Worm (Caenorhabditis elegans) whole organism, late embryonic: ENCODE measurements around the gene ttr-35.
A peak's percentile ranks its signal among the peaks of the same experiment; 100 is the strongest.

Experiments used
- F13H6.1 ChIP-seq: sonication (generic microtip); optimal IDR thresholded peaks from 2 replicates; lab custom pipeline; 2016; ENCODE audit warnings: missing genetic modification characterization, missing compliant biosample characterization
- T23F11.4 ChIP-seq: fragments of 200-800 bp; sonication (Bioruptor generic); optimal IDR thresholded peaks from 2 replicates; lab custom pipeline; 2018; ENCODE audit warnings: mild to moderate bottlenecking, missing genetic modification characterization, missing compliant biosample characterization
- ahr-1 ChIP-seq: sonication (generic microtip); optimal IDR thresholded peaks from 2 replicates; lab custom pipeline; 2016; ENCODE audit warnings: missing genetic modification characterization, missing compliant biosample characterization
- ceh-19 ChIP-seq: fragments of 200-800 bp; sonication (Bioruptor generic); optimal IDR thresholded peaks from 2 replicates; lab custom pipeline; 2018; ENCODE audit warnings: mild to moderate bottlenecking, missing genetic modification characterization, missing compliant biosample characterization
- ceh-2 ChIP-seq: sonication (generic microtip); optimal IDR thresholded peaks from 2 replicates; lab custom pipeline; 2016; ENCODE audit warnings: missing genotype, missing genetic modification characterization, missing compliant biosample characterization
- ceh-22 ChIP-seq: sonication (generic microtip); optimal IDR thresholded peaks from 2 replicates; lab custom pipeline; 2017; ENCODE audit warnings: missing biosample characterization, missing genetic modification characterization
- ceh-34 ChIP-seq: sonication (generic microtip); optimal IDR thresholded peaks from 2 replicates; lab custom pipeline; 2016; ENCODE audit warnings: mild to moderate bottlenecking, missing genetic modification characterization, missing compliant biosample characterization
- ceh-45 ChIP-seq: fragments of 200-800 bp; sonication (Bioruptor generic); IDR thresholded peaks from 2 replicates; pipeline ENCODE4 v1.3.6; 2022; ENCODE audit warnings: missing genetic modification reagents, missing genetic modification characterization, missing compliant biosample characterization
- ceh-48 ChIP-seq: sonication (generic microtip); optimal IDR thresholded peaks from 2 replicates; lab custom pipeline; 2016; ENCODE audit warnings: missing genetic modification characterization, inconsistent platforms, missing compliant biosample characterization
- ceh-9 ChIP-seq: sonication (generic microtip); optimal IDR thresholded peaks from 2 replicates; lab custom pipeline; 2016; ENCODE audit warnings: mild to moderate bottlenecking, missing genetic modification characterization, inconsistent platforms, missing compliant biosample characterization
- che-1 ChIP-seq: sonication (generic microtip); optimal IDR thresholded peaks from 2 replicates; lab custom pipeline; 2016; ENCODE audit warnings: mild to moderate bottlenecking, missing genetic modification characterization, missing compliant biosample characterization
- dve-1 ChIP-seq: sonication (generic microtip); optimal IDR thresholded peaks from 2 replicates; lab custom pipeline; 2017; ENCODE audit warnings: antibody characterized with exemption, mild to moderate bottlenecking, missing genetic modification characterization, missing compliant biosample characterization
- elt-2 ChIP-seq: sonication (generic microtip); optimal IDR thresholded peaks from 2 replicates; lab custom pipeline; 2016; ENCODE audit warnings: missing genetic modification reagents, missing genetic modification characterization, missing compliant biosample characterization
- ets-4 ChIP-seq: sonication (generic microtip); optimal IDR thresholded peaks from 2 replicates; lab custom pipeline; 2016; ENCODE audit warnings: missing genetic modification characterization, missing compliant biosample characterization
- fkh-10 ChIP-seq: fragments of 150-350 bp; optimal IDR thresholded peaks from 2 replicates; lab custom pipeline; 2014; ENCODE audit warnings: missing biosample characterization, missing genetic modification reagents, missing genetic modification characterization
- fkh-6 ChIP-seq: sonication (generic microtip); optimal IDR thresholded peaks from 2 replicates; lab custom pipeline; 2016; ENCODE audit warnings: missing genetic modification characterization, missing compliant biosample characterization
- gmeb-2 ChIP-seq: sonication (generic microtip); optimal IDR thresholded peaks from 2 replicates; lab custom pipeline; 2016; ENCODE audit warnings: missing genetic modification characterization, inconsistent platforms, missing compliant biosample characterization
- hlh-13 ChIP-seq: fragments of 200-800 bp; sonication (Bioruptor generic); optimal IDR thresholded peaks from 2 replicates; lab custom pipeline; 2018; ENCODE audit warnings: mild to moderate bottlenecking, missing genetic modification characterization, missing compliant biosample characterization
- hlh-15 ChIP-seq: sonication (generic microtip); optimal IDR thresholded peaks from 2 replicates; lab custom pipeline; 2016; ENCODE audit warnings: missing genetic modification characterization, missing compliant biosample characterization
- hlh-30 ChIP-seq: sonication (generic microtip); optimal IDR thresholded peaks from 2 replicates; lab custom pipeline; 2017; ENCODE audit warnings: antibody characterized with exemption, missing genetic modification characterization, missing compliant biosample characterization; ENCODE audit not compliant: insufficient read depth
- hlh-6 ChIP-seq: sonication (generic microtip); optimal IDR thresholded peaks from 2 replicates; lab custom pipeline; 2016; ENCODE audit warnings: missing genotype, missing genetic modification characterization, missing compliant biosample characterization
- nfya-1 ChIP-seq: sonication (generic microtip); optimal IDR thresholded peaks from 2 replicates; lab custom pipeline; 2017; ENCODE audit warnings: missing genetic modification characterization, mild to moderate bottlenecking, missing compliant biosample characterization, antibody characterized with exemption, moderate library complexity
- nhr-232 ChIP-seq: sonication (generic microtip); optimal IDR thresholded peaks from 2 replicates; lab custom pipeline; 2016; ENCODE audit warnings: missing genetic modification characterization, missing compliant biosample characterization
- npax-4 ChIP-seq: sonication (generic microtip); optimal IDR thresholded peaks from 2 replicates; lab custom pipeline; 2016; ENCODE audit warnings: missing genetic modification characterization, missing compliant biosample characterization
- pag-3 ChIP-seq: sonication (generic microtip); optimal IDR thresholded peaks from 2 replicates; lab custom pipeline; 2016; ENCODE audit warnings: missing compliant biosample characterization, missing genetic modification characterization, borderline replicate concordance
- pat-9 ChIP-seq: fragments of 200-800 bp; sonication (Bioruptor generic); optimal IDR thresholded peaks from 2 replicates; lab custom pipeline; 2018; ENCODE audit warnings: mild to moderate bottlenecking, missing genetic modification characterization, moderate library complexity, missing compliant biosample characterization
- pha-2 ChIP-seq: sonication (generic microtip); optimal IDR thresholded peaks from 2 replicates; lab custom pipeline; 2017; ENCODE audit warnings: mild to moderate bottlenecking, missing genetic modification characterization, missing compliant biosample characterization
- pha-4 ChIP-seq: fragments of 150-350 bp; optimal IDR thresholded peaks from 2 replicates; lab custom pipeline; 2018; ENCODE audit warnings: missing biosample characterization, missing genetic modification reagents, missing genetic modification characterization
- pqm-1 ChIP-seq: sonication (generic microtip); optimal IDR thresholded peaks from 2 replicates; lab custom pipeline; 2016; ENCODE audit warnings: missing genetic modification characterization, missing compliant biosample characterization
- pros-1 ChIP-seq: fragments of 150-350 bp; optimal IDR thresholded peaks from 2 replicates; lab custom pipeline; 2014; ENCODE audit warnings: missing biosample characterization, missing genetic modification reagents, missing genetic modification characterization
- ref-2 ChIP-seq: sonication (generic microtip); optimal IDR thresholded peaks from 2 replicates; lab custom pipeline; 2016; ENCODE audit warnings: missing genetic modification characterization, missing compliant biosample characterization
- sox-4 ChIP-seq: sonication (generic microtip); optimal IDR thresholded peaks from 2 replicates; lab custom pipeline; 2017; ENCODE audit warnings: mild to moderate bottlenecking, missing genetic modification characterization, inconsistent platforms, missing compliant biosample characterization
- tbx-2 ChIP-seq: sonication (generic microtip); optimal IDR thresholded peaks from 2 replicates; lab custom pipeline; 2016; ENCODE audit warnings: missing genetic modification characterization, missing compliant biosample characterization
- tbx-7 ChIP-seq: sonication (generic microtip); optimal IDR thresholded peaks from 2 replicates; lab custom pipeline; 2016; ENCODE audit warnings: missing genotype, missing genetic modification characterization, missing compliant biosample characterization
- ttx-3 ChIP-seq: sonication (generic microtip); optimal IDR thresholded peaks from 2 replicates; lab custom pipeline; 2016; ENCODE audit warnings: missing genetic modification reagents, missing genetic modification characterization, missing compliant biosample characterization
- unc-42 ChIP-seq: sonication (generic microtip); optimal IDR thresholded peaks from 2 replicates; lab custom pipeline; 2016; ENCODE audit warnings: missing genotype, missing genetic modification characterization, missing compliant biosample characterization
- zip-5 ChIP-seq: sonication (generic microtip); optimal IDR thresholded peaks from 2 replicates; lab custom pipeline; 2016; ENCODE audit warnings: missing genetic modification characterization, missing compliant biosample characterization

Gene ttr-35

ce11 chrX:6510627-6511026, 1.5 kb upstream of the ttr-35 start, which contains the start of gene ttr-36:
TSS of gene ttr-36 (plus strand) at chrX:6510927.
- TF ChIP-seq pat-9 (tag; lab: Kevin White, UChicago) (no peak), pros-1 (tag; lab: Kevin White, UChicago) (no peak), ceh-9 (tag; lab: Kevin White, UChicago) (no peak), F13H6.1 (tag; lab: Kevin White, UChicago) (no peak), che-1 (tag; lab: Kevin White, UChicago) (no peak), hlh-30 (tag; lab: Kevin White, UChicago) (no peak), ttx-3 (tag; lab: Kevin White, UChicago) (no peak), hlh-6 (tag; lab: Kevin White, UChicago) (no peak), npax-4 (tag; lab: Kevin White, UChicago) (no peak), nhr-232 (no peak), ceh-48 (tag; lab: Kevin White, UChicago) (no peak), fkh-6 (tag; lab: Kevin White, UChicago) (no peak), unc-42 (tag; lab: Kevin White, UChicago) (no peak), dve-1 (no peak), pha-4 (no peak), pag-3 (tag; lab: Kevin White, UChicago) (no peak), gmeb-2 (tag; lab: Kevin White, UChicago) (no peak), fkh-10 (GFP tag; lab: Kevin White, UChicago) (no peak), pha-2 (tag; lab: Kevin White, UChicago) (no peak)

DNA sequence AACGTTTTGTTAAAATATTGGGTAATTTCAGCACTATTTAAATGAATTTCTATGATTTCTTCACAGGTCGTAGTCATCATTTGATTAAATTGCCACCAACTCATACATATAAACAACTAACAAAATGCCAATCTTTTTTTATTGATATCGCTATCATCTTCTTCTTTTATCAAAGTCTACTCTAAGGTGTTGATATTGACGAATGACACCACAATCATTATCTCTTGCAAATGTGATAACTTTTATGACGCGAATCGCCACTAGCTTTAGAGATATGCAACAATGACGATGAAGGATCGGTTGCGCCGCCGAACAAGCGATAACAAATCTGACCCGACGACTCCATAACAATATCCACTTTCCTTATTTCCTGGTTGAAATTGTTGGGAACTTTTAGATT, 2.4 kb downstream of the ttr-35 start:
- TF ChIP-seq ahr-1 (tag; lab: Kevin White, UChicago) (no peak), elt-2 (tag; lab: Kevin White, UChicago) (peak; percentile 92)
- TF ChIP-seq, all 69 proteins: peak for 1

DNA sequence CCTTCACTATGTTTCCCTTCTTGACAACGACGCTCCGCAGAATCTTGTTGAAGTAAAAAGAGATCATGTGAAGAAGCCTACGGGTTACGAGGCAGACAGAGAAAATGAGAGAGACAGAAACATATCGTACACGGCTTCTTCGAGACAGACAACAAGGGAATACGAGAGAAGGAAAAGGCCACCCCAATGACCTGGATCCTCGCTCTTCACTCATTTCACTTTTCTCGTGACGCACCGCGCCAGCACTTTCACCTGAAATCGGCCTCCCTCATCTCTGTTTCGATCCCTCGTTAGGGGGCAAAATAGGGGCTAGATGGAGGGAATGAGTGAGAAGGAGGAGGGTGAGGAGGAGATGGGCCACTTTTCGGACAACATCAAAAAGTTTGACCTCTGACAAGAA, 3.2 kb downstream of the ttr-35 start:
- no peak for TF ChIP-seq ref-2 (tag; lab: Kevin White, UChicago)
- peak; percentile 1 for TF ChIP-seq hlh-30 (tag; lab: Kevin White, UChicago)
- no peak for TF ChIP-seq T23F11.4 (GFP tag; lab: Kevin White, UChicago)
- TF ChIP-seq ceh-22 (tag; lab: Kevin White, UChicago) = no peak

DNA sequence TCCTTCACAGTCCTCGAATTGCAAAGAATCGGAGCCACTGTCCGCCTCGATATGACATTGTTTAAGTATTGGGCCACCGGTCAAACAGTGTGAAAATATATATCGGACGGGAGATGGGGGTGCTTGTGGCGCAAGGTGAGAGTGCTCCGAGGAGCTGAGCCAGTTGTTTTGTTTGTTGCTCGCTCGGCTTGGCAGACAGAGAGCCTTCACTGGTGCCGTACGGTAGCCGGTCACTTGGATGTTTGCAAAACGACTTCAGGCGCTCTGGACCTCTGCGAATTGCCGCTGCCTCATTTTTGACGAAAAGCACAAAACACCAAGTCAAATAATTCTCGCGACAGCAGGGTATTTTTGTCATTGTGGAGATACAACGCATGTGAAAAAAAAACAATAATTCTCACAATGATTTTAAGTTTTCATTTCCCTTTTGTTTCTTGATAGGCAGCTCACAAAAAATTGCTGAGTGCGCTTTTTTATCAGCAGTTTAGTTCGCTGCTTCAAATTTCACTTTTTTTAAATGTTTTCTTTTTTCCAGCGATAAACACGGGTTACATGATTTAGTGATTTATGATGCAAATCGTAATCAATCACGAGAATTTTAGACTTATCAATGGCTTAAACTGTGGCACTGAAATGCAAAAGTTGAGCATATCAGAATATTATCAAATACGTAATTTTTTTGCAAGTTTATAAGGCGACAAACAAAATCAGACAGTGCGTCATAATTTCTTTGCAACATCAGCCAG, 5.1 kb downstream of the ttr-35 start:
- TF ChIP-seq ceh-34 (tag; lab: Kevin White, UChicago) (no peak), nfya-1 (tag; lab: Kevin White, UChicago) (no peak), ceh-9 (tag; lab: Kevin White, UChicago) (no peak), ets-4 (tag; lab: Kevin White, UChicago) (no peak), hlh-13 (GFP tag; lab: Kevin White, UChicago) (no peak), zip-5 (no peak), unc-42 (tag; lab: Kevin White, UChicago) (no peak), T23F11.4 (GFP tag; lab: Kevin White, UChicago) (no peak), ceh-45 (GFP tag; lab: Robert Waterston, UW) (no peak), tbx-2 (no peak)

DNA sequence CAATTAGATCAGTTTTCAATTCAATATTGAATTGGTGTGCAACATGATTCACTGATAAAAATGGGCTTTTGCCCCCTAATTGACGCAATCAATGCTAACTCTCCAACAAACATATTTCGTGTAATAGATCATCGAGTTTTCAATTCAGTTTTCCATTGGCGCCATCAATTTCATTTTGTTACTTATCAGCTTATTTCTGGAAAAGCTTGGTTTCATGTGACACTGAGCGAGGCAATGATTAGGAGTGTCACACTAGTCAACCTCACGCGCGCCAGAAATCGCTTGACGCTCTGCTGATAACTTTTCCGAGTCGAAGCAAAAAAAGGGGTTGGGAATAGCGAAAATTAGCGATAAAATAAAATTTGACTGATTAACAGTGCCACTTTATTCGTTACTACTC, 6.5 kb downstream of the ttr-35 start, which contains the start of gene ets-4:
ets-4 (plus strand) TSS at position 347 of the 400 bp plus-strand sequence.
- no peak for TF ChIP-seq pha-4
- no peak for TF ChIP-seq pat-9 (tag; lab: Kevin White, UChicago)
- no peak for TF ChIP-seq unc-42 (tag; lab: Kevin White, UChicago)
- no peak for TF ChIP-seq tbx-7 (tag; lab: Kevin White, UChicago)
- TF ChIP-seq ceh-34 (tag; lab: Kevin White, UChicago) = no peak
- no peak for TF ChIP-seq hlh-15
- peak; percentile 23 for TF ChIP-seq elt-2 (tag; lab: Kevin White, UChicago)
- TF ChIP-seq ceh-9 (tag; lab: Kevin White, UChicago) = no peak
- TF ChIP-seq pqm-1 (tag; lab: Kevin White, UChicago) = peak; percentile 18
- no peak for TF ChIP-seq ceh-19
- TF ChIP-seq ceh-2 = no peak
- no peak for TF ChIP-seq sox-4
